Fruit fly (Drosophila melanogaster) whole organism, embryonic: ENCODE results near the gene Mct1.

ENCODE experiments used
- Ada2b ChIP-seq: fragments of 200-800 bp; sonication (Bioruptor generic); IDR thresholded peaks from 2 replicates; pipeline ENCODE4 v1.3.6; 2022; ENCODE audit warnings: missing biosample characterization, missing genetic modification characterization
- B-H1 ChIP-seq: fragments of 200-800 bp; sonication (Bioruptor generic); IDR thresholded peaks from 3 replicates; pipeline ENCODE4 v1.3.6; 2022; ENCODE audit warnings: missing biosample characterization, missing genetic modification characterization
- CG12071 ChIP-seq: fragments of 200-800 bp; sonication (Bioruptor generic); optimal IDR thresholded peaks from 3 replicates; lab custom pipeline; 2018; ENCODE audit warnings: missing biosample characterization, mild to moderate bottlenecking, missing genetic modification characterization
- CG1233 ChIP-seq: fragments of 200-800 bp; sonication (Bioruptor generic); optimal IDR thresholded peaks from 4 replicates; lab custom pipeline; 2018; ENCODE audit warnings: missing biosample characterization, mild to moderate bottlenecking, missing genetic modification characterization
- CG15696 ChIP-seq: fragments of 200-800 bp; sonication (Bioruptor generic); optimal IDR thresholded peaks from 2 replicates; lab custom pipeline; 2019; ENCODE audit warnings: missing biosample characterization, mild to moderate bottlenecking, missing genetic modification characterization, moderate library complexity
- CG16813 ChIP-seq: fragments of 200-800 bp; sonication (Bioruptor generic); IDR thresholded peaks from 3 replicates; pipeline ENCODE4 v1.3.6; 2022; ENCODE audit warnings: missing biosample characterization, missing genetic modification characterization; ENCODE audit not compliant: partially characterized antibody
- CG17328 ChIP-seq: fragments of 200-800 bp; sonication (Bioruptor generic); IDR thresholded peaks from 2 replicates; pipeline ENCODE4 v1.3.6; 2022; ENCODE audit warnings: missing biosample characterization, missing genetic modification characterization
- CG18011 ChIP-seq: fragments of 200-800 bp; sonication (Bioruptor generic); optimal IDR thresholded peaks from 2 replicates; lab custom pipeline; 2017; ENCODE audit warnings: missing biosample characterization, missing genetic modification characterization, mild to moderate bottlenecking, moderate library complexity, missing genotype
- CG18619 ChIP-seq: fragments of 200-800 bp; sonication (Bioruptor generic); optimal IDR thresholded peaks from 3 replicates; lab custom pipeline; 2017; ENCODE audit warnings: missing biosample characterization, mild to moderate bottlenecking, missing genetic modification characterization
- CG2116 ChIP-seq: fragments of 200-800 bp; sonication (Bioruptor generic); optimal IDR thresholded peaks from 3 replicates; lab custom pipeline; 2018; ENCODE audit warnings: missing biosample characterization, mild to moderate bottlenecking, missing genetic modification characterization
- CG2202 ChIP-seq: fragments of 200-800 bp; sonication (Bioruptor generic); optimal IDR thresholded peaks from 2 replicates; lab custom pipeline; 2018; ENCODE audit warnings: missing biosample characterization, mild to moderate bottlenecking, missing genetic modification characterization
- CG2875 ChIP-seq: fragments of 200-800 bp; sonication (Bioruptor generic); optimal IDR thresholded peaks from 2 replicates; lab custom pipeline; 2017; ENCODE audit warnings: missing biosample characterization, mild to moderate bottlenecking, missing genetic modification characterization, missing genetic modification reagents
- CG30403 ChIP-seq: fragments of 200-800 bp; sonication (Bioruptor generic); optimal IDR thresholded peaks from 3 replicates; lab custom pipeline; 2016; ENCODE audit warnings: missing biosample characterization, missing genetic modification characterization
- CG32767 ChIP-seq: fragments of 200-800 bp; sonication (Bioruptor generic); IDR thresholded peaks from 2 replicates; pipeline ENCODE4 v1.3.6; 2022; ENCODE audit warnings: missing biosample characterization, missing genetic modification characterization
- CG33557 ChIP-seq: fragments of 200-800 bp; sonication (Bioruptor generic); optimal IDR thresholded peaks from 2 replicates; lab custom pipeline; 2019; ENCODE audit warnings: missing biosample characterization, mild to moderate bottlenecking, missing genetic modification characterization, moderate library complexity
- CG3407 ChIP-seq: fragments of 200-800 bp; sonication (Bioruptor generic); optimal IDR thresholded peaks from 2 replicates; lab custom pipeline; 2018; ENCODE audit warnings: missing biosample characterization, mild to moderate bottlenecking, missing genetic modification characterization
- CG43689 ChIP-seq: fragments of 200-800 bp; sonication (Bioruptor generic); IDR thresholded peaks from 2 replicates; pipeline ENCODE4 v1.3.6; 2022; ENCODE audit warnings: missing biosample characterization, missing genetic modification characterization
- CG4404 ChIP-seq: fragments of 200-800 bp; sonication (Bioruptor generic); IDR thresholded peaks from 2 replicates; pipeline ENCODE4 v1.3.6; 2022; ENCODE audit warnings: missing biosample characterization, missing genetic modification characterization
- CG6683 ChIP-seq: fragments of 200-800 bp; sonication (Bioruptor generic); optimal IDR thresholded peaks from 2 replicates; lab custom pipeline; 2017; ENCODE audit warnings: missing biosample characterization, mild to moderate bottlenecking, missing genetic modification characterization, missing genetic modification reagents
- CG7372 ChIP-seq: fragments of 200-800 bp; sonication (Bioruptor generic); IDR thresholded peaks from 2 replicates; pipeline ENCODE4 v1.3.6; 2022; ENCODE audit warnings: missing biosample characterization, missing genetic modification characterization
- CG7963 ChIP-seq: fragments of 200-800 bp; sonication (Bioruptor generic); IDR thresholded peaks from 3 replicates; pipeline ENCODE4 v1.3.6; 2022; ENCODE audit warnings: missing biosample characterization, missing genetic modification characterization; ENCODE audit not compliant: partially characterized antibody
- CG7987 ChIP-seq: fragments of 200-800 bp; sonication (Bioruptor generic); optimal IDR thresholded peaks from 2 replicates; lab custom pipeline; 2018; ENCODE audit warnings: missing biosample characterization, mild to moderate bottlenecking, missing genetic modification characterization, moderate library complexity
- CG9932 ChIP-seq: fragments of 200-800 bp; sonication (Bioruptor generic); IDR thresholded peaks from 2 replicates; pipeline ENCODE4 v1.3.6; 2022; ENCODE audit warnings: missing biosample characterization, missing genetic modification characterization
- D ChIP-seq, 2 experiments: fragments of 200-800 bp in 1 of 2; fragments of >200 bp in 1 of 2; sonication (Bioruptor generic) in 1 of 2; optimal IDR thresholded peaks; 2 replicates in 1 of 2; 3 replicates in 1 of 2; lab custom pipeline; 2017; ENCODE audit warnings: mild to moderate bottlenecking in 1 of 2, missing biosample characterization in 1 of 2, missing genetic modification characterization in 1 of 2, missing genetic modification reagents in 1 of 2
- E2f2 ChIP-seq: fragments of 200-800 bp; sonication (Bioruptor generic); IDR thresholded peaks from 2 replicates; pipeline ENCODE4 v1.3.6; 2022; ENCODE audit warnings: missing biosample characterization, missing genetic modification characterization
- Hand ChIP-seq: fragments of 200-800 bp; sonication (Bioruptor generic); optimal IDR thresholded peaks from 2 replicates; lab custom pipeline; 2017; ENCODE audit warnings: mild to moderate bottlenecking, missing biosample characterization, missing genetic modification reagents, missing genetic modification characterization
- Lim3 ChIP-seq: fragments of 200-800 bp; sonication (Bioruptor generic); IDR thresholded peaks from 2 replicates; pipeline ENCODE4 v1.3.6; 2022; ENCODE audit warnings: missing biosample characterization, missing genetic modification characterization
- Lpt ChIP-seq: fragments of >200 bp; optimal IDR thresholded peaks from 2 replicates; lab custom pipeline; 2018; ENCODE audit warnings: missing biosample characterization, missing genetic modification characterization
- Mad ChIP-seq: fragments of 200-800 bp; sonication (Bioruptor generic); optimal IDR thresholded peaks from 2 replicates; lab custom pipeline; 2016; ENCODE audit warnings: missing biosample characterization, missing genetic modification characterization
- Max ChIP-seq: fragments of 200-800 bp; sonication (Bioruptor generic); optimal IDR thresholded peaks from 2 replicates; lab custom pipeline; 2016; ENCODE audit warnings: missing biosample characterization, mild to moderate bottlenecking, missing genetic modification characterization
- Mrtf ChIP-seq: fragments of 200-800 bp; sonication (Bioruptor generic); IDR thresholded peaks from 3 replicates; pipeline ENCODE4 v1.3.6; 2022; ENCODE audit warnings: missing biosample characterization, missing genetic modification characterization
- NK7.1 ChIP-seq: fragments of 200-800 bp; sonication (Bioruptor generic); optimal IDR thresholded peaks from 3 replicates; lab custom pipeline; 2016; ENCODE audit warnings: missing biosample characterization, missing genetic modification characterization
- Sin3A ChIP-seq: fragments of >200 bp; optimal IDR thresholded peaks from 2 replicates; lab custom pipeline; 2018
- Sry-δ ChIP-seq: fragments of 200-800 bp; sonication (Bioruptor generic); optimal IDR thresholded peaks from 2 replicates; lab custom pipeline; 2016; ENCODE audit warnings: missing biosample characterization, missing genetic modification characterization
- az2 ChIP-seq: fragments of 200-800 bp; sonication (Bioruptor generic); optimal IDR thresholded peaks from 3 replicates; lab custom pipeline; 2016; ENCODE audit warnings: missing biosample characterization, missing genetic modification characterization
- br ChIP-seq: fragments of >200 bp; optimal IDR thresholded peaks from 2 replicates; lab custom pipeline; 2017
- da ChIP-seq: fragments of 200-800 bp; sonication (Bioruptor generic); optimal IDR thresholded peaks from 2 replicates; lab custom pipeline; 2016; ENCODE audit warnings: missing biosample characterization, missing genetic modification characterization
- dmrt99B ChIP-seq: fragments of 200-800 bp; sonication (Bioruptor generic); optimal IDR thresholded peaks from 2 replicates; lab custom pipeline; 2018; ENCODE audit warnings: missing biosample characterization, mild to moderate bottlenecking, missing genetic modification characterization, moderate library complexity
- fd96Cb ChIP-seq: fragments of 200-800 bp; sonication (Bioruptor generic); optimal IDR thresholded peaks from 2 replicates; lab custom pipeline; 2018; ENCODE audit warnings: missing biosample characterization, mild to moderate bottlenecking, missing genetic modification characterization, moderate library complexity
- gfzf ChIP-seq: fragments of 200-800 bp; sonication (Bioruptor generic); optimal IDR thresholded peaks from 2 replicates; lab custom pipeline; 2016; ENCODE audit warnings: missing biosample characterization, mild to moderate bottlenecking, missing genetic modification characterization, moderate library complexity
- h ChIP-seq: fragments of >200 bp; optimal IDR thresholded peaks from 2 replicates; lab custom pipeline; 2017
- lab ChIP-seq: fragments of 200-800 bp; sonication (Bioruptor generic); optimal IDR thresholded peaks from 3 replicates; lab custom pipeline; 2017; ENCODE audit warnings: missing biosample characterization, missing genetic modification characterization, mild to moderate bottlenecking, moderate library complexity, missing genetic modification reagents
- lilli ChIP-seq: fragments of 200-800 bp; sonication (Bioruptor generic); optimal IDR thresholded peaks from 3 replicates; lab custom pipeline; 2016; ENCODE audit warnings: missing biosample characterization, missing genetic modification characterization
- nerfin-2 ChIP-seq: fragments of 200-800 bp; sonication (Bioruptor generic); IDR thresholded peaks from 2 replicates; pipeline ENCODE4 v1.3.6; 2022; ENCODE audit warnings: missing biosample characterization, missing genetic modification characterization; ENCODE audit not compliant: partially characterized antibody
- pb ChIP-seq: fragments of 200-800 bp; sonication (Bioruptor generic); optimal IDR thresholded peaks from 3 replicates; lab custom pipeline; 2016; ENCODE audit warnings: missing biosample characterization, missing genetic modification characterization
- pho ChIP-seq: fragments of 200-800 bp; sonication (Bioruptor generic); optimal IDR thresholded peaks from 2 replicates; lab custom pipeline; 2016; ENCODE audit warnings: missing biosample characterization, missing genetic modification characterization
- pros ChIP-seq: fragments of 200-800 bp; sonication (Bioruptor generic); optimal IDR thresholded peaks from 3 replicates; lab custom pipeline; 2019; ENCODE audit warnings: missing biosample characterization, mild to moderate bottlenecking, missing genetic modification characterization, moderate library complexity
- slbo ChIP-seq: fragments of 200-800 bp; sonication (Bioruptor generic); IDR thresholded peaks from 2 replicates; pipeline ENCODE4 v1.3.6; 2022; ENCODE audit warnings: missing biosample characterization, missing genetic modification characterization
- sr ChIP-seq: fragments of 200-800 bp; sonication (Bioruptor generic); IDR thresholded peaks from 3 replicates; pipeline ENCODE4 v1.3.6; 2022; ENCODE audit warnings: missing biosample characterization, missing genetic modification characterization
- vnd ChIP-seq: fragments of 200-800 bp; sonication (Bioruptor generic); IDR thresholded peaks from 3 replicates; pipeline ENCODE4 v1.3.6; 2022; ENCODE audit warnings: missing biosample characterization, missing genetic modification characterization; ENCODE audit not compliant: partially characterized antibody
- zen2 ChIP-seq: fragments of 200-800 bp; sonication (Bioruptor generic); IDR thresholded peaks from 3 replicates; pipeline ENCODE4 v1.3.6; 2022; ENCODE audit warnings: missing biosample characterization, missing genetic modification characterization; ENCODE audit not compliant: partially characterized antibody

Gene Mct1

dm6 chrX:2208641-2209241, 19.8 kb downstream of the Mct1 start (continued):
- TF ChIP-seq az2 (GFP tag; lab: Kevin White, UChicago) (no peak), br (lab: Kevin White, UChicago) (no peak), CG12071 (no peak), Sin3A (lab: Kevin White, UChicago) (no peak), CG2202 (no peak), CG9932 (GFP tag; lab: Robert Waterston, UW) (peak; percentile 59), Mad (no peak), D (optimal IDR thresholded peaks at IDR 0.05; lab: Kevin White, UChicago) (no peak), D (GFP tag; optimal IDR thresholded peaks at IDR 0.05; lab: Kevin White, UChicago) (no peak), E2f2 (no peak), vnd (no peak), CG7987 (GFP tag; lab: Kevin White, UChicago) (no peak), CG2875 (no peak), zen2 (no peak), CG33557 (GFP tag; lab: Kevin White, UChicago) (no peak), dmrt99B (peak; percentile 48), CG6683 (no peak), Max (GFP tag; lab: Kevin White, UChicago) (no peak), CG15696 (tag; lab: Kevin White, UChicago) (no peak), Lim3 (GFP tag; lab: Robert Waterston, UW) (no peak), CG4404 (GFP tag; lab: Robert Waterston, UW) (0 out of 2 replicates have a peak, but pooled peaks have one; percentile 27), lab (GFP tag; lab: Kevin White, UChicago) (no peak), CG18619 (GFP tag; lab: Kevin White, UChicago) (no peak), Sry-δ (no peak), CG7372 (GFP tag; lab: Robert Waterston, UW) (no peak), NK7.1 (GFP tag; lab: Kevin White, UChicago) (no peak), CG2116 (no peak), CG16813 (GFP tag; lab: Robert Waterston, UW) (no peak), pho (no peak), CG18011 (GFP tag; lab: Kevin White, UChicago) (no peak), CG7963 (GFP tag; lab: Robert Waterston, UW) (no peak), pros (GFP tag; lab: Kevin White, UChicago) (no peak), nerfin-2 (GFP tag; lab: Robert Waterston, UW) (no peak), slbo (peak; percentile 42), pb (no peak), CG17328 (GFP tag; lab: Robert Waterston, UW) (no peak), Ada2b (GFP tag; lab: Robert Waterston, UW) (no peak), CG32767 (no peak), da (no peak), B-H1 (GFP tag; lab: Robert Waterston, UW) (no peak), h (no peak), sr (GFP tag; lab: Robert Waterston, UW) (no peak), Hand (GFP tag; lab: Kevin White, UChicago) (no peak), lilli (GFP tag; lab: Kevin White, UChicago) (peak; percentile 13), Mrtf (GFP tag; lab: Robert Waterston, UW) (no peak), CG43689 (GFP tag; lab: Robert Waterston, UW) (no peak), gfzf (no peak), CG30403 (no peak), fd96Cb (tag; lab: Kevin White, UChicago) (no peak), CG3407 (GFP tag; lab: Kevin White, UChicago) (no peak), Lpt (GFP tag; lab: Kevin White, UChicago) (no peak), CG1233 (GFP tag; lab: Kevin White, UChicago) (no peak)
